Worm (Caenorhabditis elegans): ENCODE data around the gene sax-7.
A peak's percentile ranks its signal among the peaks of the same experiment; 100 is the strongest.

Gene sax-7

ce11 chrIV:8030099-8030498 is 32.4 kb upstream of the sax-7 start:
- no peak for TF ChIP-seq egrh-3 (GFP tag; IDR thresholded peaks at IDR 0.05)
- TF ChIP-seq let-607 (tag; optimal IDR thresholded peaks at IDR 0.05): peak in 1 of 2 experiments; percentile 19
- peak; percentile 94 for TF ChIP-seq nhr-80 (tag; optimal IDR thresholded peaks at IDR 0.05)
- TF ChIP-seq Y95B8A.8 (GFP tag; IDR thresholded peaks at IDR 0.05): no peak

DNA sequence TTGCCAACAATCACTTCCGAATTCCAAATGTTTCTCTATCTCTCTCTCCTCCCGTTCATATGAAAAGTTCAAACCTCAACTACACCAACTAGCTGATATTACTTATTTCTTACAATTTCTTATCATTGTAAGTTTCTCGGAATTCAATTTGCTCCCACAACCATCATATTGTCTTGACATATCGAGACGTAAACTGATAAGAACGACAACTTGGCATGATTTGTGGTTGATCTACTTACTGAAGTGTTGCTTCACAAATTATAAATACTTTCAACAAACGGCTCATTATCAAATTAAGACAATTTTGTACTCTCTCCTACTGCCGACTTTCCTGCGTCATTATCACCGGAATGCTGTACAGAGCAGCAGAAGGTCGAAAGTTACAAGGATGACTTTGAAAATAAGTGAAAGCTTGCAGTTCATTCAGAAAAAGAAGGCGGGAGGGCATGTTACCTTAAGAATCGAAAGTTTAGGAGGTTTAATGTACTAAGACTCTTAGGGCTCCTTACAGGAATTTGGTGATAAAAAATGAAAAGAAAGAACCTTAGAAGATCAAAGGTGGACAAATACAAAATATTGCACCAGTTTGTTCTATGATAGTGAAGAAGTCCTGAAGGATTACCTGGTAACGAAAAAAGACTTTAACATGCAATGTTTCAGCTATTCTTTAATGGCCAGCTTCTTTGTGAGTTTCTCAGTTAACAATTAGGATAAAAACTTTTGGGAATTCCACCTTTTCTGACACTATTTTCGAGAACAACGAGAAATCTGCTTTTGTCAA is 30.1 kb upstream of the sax-7 start:
- TF ChIP-seq egl-18 (GFP tag; IDR thresholded peaks at IDR 0.05): no peak
- no peak for TF ChIP-seq pbrm-1 (GFP tag; IDR thresholded peaks at IDR 0.05)
- TF ChIP-seq B0019.2 (GFP tag; conservative IDR thresholded peaks at IDR 0.05): no peak
- no peak for TF ChIP-seq ZK185.1 (tag; optimal IDR thresholded peaks at IDR 0.05; ENCODE audit: poor library complexity, severe bottlenecking)
- no peak for TF ChIP-seq Y79H2A.3 (GFP tag; conservative IDR thresholded peaks at IDR 0.05)
- TF ChIP-seq efl-1 (GFP tag; optimal IDR thresholded peaks at IDR 0.05): no peak
- no peak for TF ChIP-seq nfyb-1 (GFP tag; IDR thresholded peaks at IDR 0.05)
- no peak for TF ChIP-seq lin-40 (tag; optimal IDR thresholded peaks at IDR 0.05)
- TF ChIP-seq let-607 (tag; optimal IDR thresholded peaks at IDR 0.05): peak; percentile 48 to 69
- no peak for TF ChIP-seq B0035.1 (tag; optimal IDR thresholded peaks at IDR 0.05)
- no peak for TF ChIP-seq ztf-3 (GFP tag; optimal IDR thresholded peaks at IDR 0.05)
- no peak for TF ChIP-seq F52B5.7 (tag; optimal IDR thresholded peaks at IDR 0.05)
- TF ChIP-seq aptf-3 (GFP tag; IDR thresholded peaks at IDR 0.05): no peak
- no peak for TF ChIP-seq nhr-90 (tag; optimal IDR thresholded peaks at IDR 0.05)
- no peak for TF ChIP-seq xnd-1 (tag; optimal IDR thresholded peaks at IDR 0.05)
- TF ChIP-seq tbx-9 (tag; optimal IDR thresholded peaks at IDR 0.05; ENCODE audit: borderline replicate concordance): no peak
- TF ChIP-seq F33H1.4 (GFP tag; IDR thresholded peaks at IDR 0.05): no peak
- TF ChIP-seq nhr-80 (tag; optimal IDR thresholded peaks at IDR 0.05): peak; percentile 98
- TF ChIP-seq sdz-38 (tag; optimal IDR thresholded peaks at IDR 0.05): no peak
- no peak for TF ChIP-seq F39B2.1 (GFP tag; IDR thresholded peaks at IDR 0.05)
- TF ChIP-seq lsl-1 (GFP tag; optimal IDR thresholded peaks at IDR 0.05): no peak
- no peak for TF ChIP-seq tlf-1 (GFP tag; optimal IDR thresholded peaks at IDR 0.05)
- TF ChIP-seq hrde-1 (tag; optimal IDR thresholded peaks at IDR 0.05; ENCODE audit: borderline replicate concordance): no peak
- no peak for TF ChIP-seq hlh-26 (GFP tag; conservative IDR thresholded peaks at IDR 0.05)
- TF ChIP-seq ets-4 (GFP tag; optimal IDR thresholded peaks at IDR 0.05): peak; percentile 75
- TF ChIP-seq lin-54 (GFP tag; optimal IDR thresholded peaks at IDR 0.05): no peak
- TF ChIP-seq F55B11.4 (tag; optimal IDR thresholded peaks at IDR 0.05; ENCODE audit: borderline replicate concordance, insufficient read depth): no peak
- no peak for TF ChIP-seq bed-2 (GFP tag; IDR thresholded peaks at IDR 0.05)
- TF ChIP-seq cebp-1 (GFP tag; IDR thresholded peaks at IDR 0.05): no peak
- TF ChIP-seq cebp-1 (tag; optimal IDR thresholded peaks at IDR 0.05): peak; percentile 20
- TF ChIP-seq Y53G8AR.9 (GFP tag; conservative IDR thresholded peaks at IDR 0.05): no peak
- TF ChIP-seq aptf-2 (GFP tag; conservative IDR thresholded peaks at IDR 0.05): no peak
- TF ChIP-seq nhr-120 (GFP tag; IDR thresholded peaks at IDR 0.05): no peak
- no peak for TF ChIP-seq tbp1 (GFP tag; optimal IDR thresholded peaks at IDR 0.05)
- TF ChIP-seq ztf-28 (GFP tag; IDR thresholded peaks at IDR 0.05): no peak
- TF ChIP-seq pha-4 (tag; optimal IDR thresholded peaks at IDR 0.05): no peak
- peak; percentile 81 for TF ChIP-seq atf-7 (tag; optimal IDR thresholded peaks at IDR 0.05)
- no peak for TF ChIP-seq hmg-20 (GFP tag; IDR thresholded peaks at IDR 0.05)
- TF ChIP-seq repo-1 (tag; optimal IDR thresholded peaks at IDR 0.05): no peak
- no peak for TF ChIP-seq gei-17 (GFP tag; optimal IDR thresholded peaks at IDR 0.05)
- TF ChIP-seq ztf-22 (GFP tag; optimal IDR thresholded peaks at IDR 0.05): peak; percentile 65
- no peak for TF ChIP-seq fkh-3 (tag; optimal IDR thresholded peaks at IDR 0.05)
- no peak for TF ChIP-seq bed-1 (GFP tag; IDR thresholded peaks at IDR 0.05)

Measured in whole organism, young adult.